Fruit fly (Drosophila melanogaster): ENCODE data around the gene CG34164.

Gene CG34164

DNA sequence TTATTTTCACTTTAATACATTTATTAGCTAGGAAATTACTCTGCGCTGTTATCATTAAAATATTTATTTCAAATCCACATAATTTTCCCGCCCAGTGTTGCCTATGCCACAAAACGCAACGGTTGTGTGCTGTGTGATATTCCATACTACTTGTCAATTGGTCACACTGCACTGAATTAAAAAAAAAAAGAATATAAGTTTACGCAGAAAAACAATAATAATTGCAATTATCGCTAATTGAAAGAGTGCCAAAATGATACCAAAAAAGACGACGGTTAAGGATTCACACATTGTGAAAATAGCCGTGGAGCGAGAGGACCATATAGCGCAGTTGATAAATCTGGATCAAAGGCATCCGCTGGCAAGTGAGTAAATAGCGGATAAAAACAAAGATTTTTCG, 41.5 kb downstream of the CG34164 start, which contains the start of gene Ced-12:
Gene Ced-12, plus strand, starts transcription at position 141 of the 400 bp plus-strand sequence.
- TF ChIP-seq h (optimal IDR thresholded peaks at IDR 0.05) (no peak), psq (optimal IDR thresholded peaks at IDR 0.05) (no peak), insv (optimal IDR thresholded peaks at IDR 0.05) (no peak), Myc (optimal IDR thresholded peaks at IDR 0.05) (no peak), ttk (optimal IDR thresholded peaks at IDR 0.05) (no peak), Sin3A (optimal IDR thresholded peaks at IDR 0.05) (no peak)

DNA sequence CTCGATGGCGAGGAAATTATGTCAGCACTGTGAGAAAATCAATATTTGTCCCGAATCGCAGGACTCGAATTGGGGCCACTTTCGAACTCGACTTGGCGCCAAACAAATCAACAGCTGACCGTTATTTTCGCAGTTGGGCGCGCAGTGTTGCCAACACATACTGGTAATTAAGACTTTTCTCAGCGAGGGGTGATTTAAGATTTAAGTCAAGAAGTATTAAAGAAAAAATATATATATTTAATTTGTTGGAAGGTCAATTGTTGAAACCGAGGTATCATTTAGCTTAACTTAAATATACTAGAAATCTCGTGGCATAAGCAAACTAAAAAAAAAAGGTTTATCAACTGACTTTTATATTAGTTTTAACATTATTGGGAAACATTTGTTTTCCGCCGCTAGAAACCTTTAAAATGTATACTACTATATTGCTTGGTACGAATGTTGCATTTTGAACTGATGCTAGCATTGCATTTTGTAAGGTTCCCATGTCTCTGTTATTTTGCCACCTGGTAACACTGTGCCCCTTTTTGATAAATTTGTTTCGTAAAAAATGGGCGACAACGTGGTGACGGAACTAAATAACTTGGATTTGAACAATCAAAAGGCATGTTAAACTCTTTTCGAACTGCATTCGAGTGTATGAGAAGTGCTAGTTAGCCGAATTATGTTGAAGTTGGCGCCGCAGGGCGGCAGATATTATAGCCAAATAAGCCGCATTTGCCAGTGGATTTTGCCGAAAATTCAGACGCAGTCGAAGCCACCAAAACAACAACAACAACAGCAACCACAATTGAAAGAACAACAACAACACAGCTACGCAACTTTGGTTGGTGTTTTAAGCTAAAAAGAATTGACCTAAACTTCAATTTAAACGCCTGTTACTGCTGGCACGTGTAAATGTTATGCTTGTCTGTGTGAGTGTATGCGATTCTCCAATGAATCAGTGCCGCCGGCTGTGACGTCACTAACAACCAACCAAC, 47.4 kb downstream of the CG34164 start, which contains the start of the genes Patsas and ThrRS:
Gene Patsas, minus strand, starts transcription at position 55 of the 980 bp plus-strand sequence.
Gene ThrRS, plus strand, starts transcription at position 521 of the 980 bp plus-strand sequence.
- TF ChIP-seq ttk (optimal IDR thresholded peaks at IDR 0.05) (no peak), Sin3A (optimal IDR thresholded peaks at IDR 0.05) (no peak), insv (optimal IDR thresholded peaks at IDR 0.05) (no peak), Myc (optimal IDR thresholded peaks at IDR 0.05) (no peak), h (optimal IDR thresholded peaks at IDR 0.05) (no peak), psq (optimal IDR thresholded peaks at IDR 0.05) (no peak)

DNA sequence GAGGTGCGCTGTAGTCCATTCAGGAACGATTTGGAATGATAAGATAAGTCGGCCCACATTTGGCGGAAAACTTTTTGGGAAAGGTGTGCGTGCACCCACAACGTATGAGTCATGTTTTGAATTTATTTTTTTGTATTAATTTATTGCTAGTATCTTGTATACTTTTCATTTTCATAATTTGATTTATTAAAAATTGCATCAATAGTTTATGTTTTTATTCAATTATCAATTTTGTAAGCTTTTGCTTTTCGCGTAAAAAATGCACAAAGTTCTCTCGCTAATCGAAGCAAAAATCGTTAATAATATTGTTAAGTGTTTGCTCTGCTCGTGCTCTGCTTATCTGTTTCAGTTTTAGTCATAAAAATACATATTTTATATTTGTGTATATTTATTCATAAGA, 50.9 kb downstream of the CG34164 start:
- TF ChIP-seq h (optimal IDR thresholded peaks at IDR 0.05): no peak
- TF ChIP-seq insv (optimal IDR thresholded peaks at IDR 0.05): no peak
- TF ChIP-seq Myc (optimal IDR thresholded peaks at IDR 0.05): no peak
